Worm (Caenorhabditis elegans) whole organism, young adult: ENCODE measurements around the gene dhgd-1.
"Not testable (repeated sequence)": the region's sequence is repeated elsewhere in the genome, so short reads cannot be mapped to it uniquely, and the experiment has no call there.

Source experiments
- B0336.3 ChIP-seq: fragments of 200-800 bp; sonication (Bioruptor generic); IDR thresholded peaks from 2 replicates; pipeline ENCODE4 v1.3.6; 2022; ENCODE audit warnings: missing genetic modification characterization, missing compliant biosample characterization
- D2030.7 ChIP-seq: fragments of 200-800 bp; sonication (Bioruptor generic); IDR thresholded peaks from 2 replicates; pipeline ENCODE4 v1.3.6; 2022; ENCODE audit warnings: missing genetic modification reagents, missing genetic modification characterization, missing compliant biosample characterization
- F22D6.2 ChIP-seq: sonication (generic microtip); optimal IDR thresholded peaks from 2 replicates; lab custom pipeline; 2016; ENCODE audit warnings: mild to moderate bottlenecking, missing genetic modification characterization, missing compliant biosample characterization
- F49E8.2 ChIP-seq: sonication (generic microtip); optimal IDR thresholded peaks from 3 replicates; lab custom pipeline; 2017; ENCODE audit warnings: missing genetic modification characterization, mild to moderate bottlenecking, missing compliant biosample characterization, antibody characterized with exemption, moderate library complexity; ENCODE audit not compliant: insufficient read depth
- F55B11.4 ChIP-seq: sonication (generic microtip); optimal IDR thresholded peaks from 2 replicates; lab custom pipeline; 2016; ENCODE audit warnings: missing compliant biosample characterization, missing genetic modification characterization, borderline replicate concordance; ENCODE audit not compliant: insufficient read depth
- F57C9.4 ChIP-seq: sonication (generic microtip); optimal IDR thresholded peaks from 2 replicates; lab custom pipeline; 2017; ENCODE audit warnings: mild to moderate bottlenecking, missing genetic modification characterization, missing compliant biosample characterization
- T26A5.8 ChIP-seq: sonication (generic microtip); optimal IDR thresholded peaks from 2 replicates; lab custom pipeline; 2016; ENCODE audit warnings: missing genetic modification characterization, missing compliant biosample characterization
- Y53G8AR.9 ChIP-seq: fragments of 200-800 bp; sonication (Bioruptor generic); conservative IDR thresholded peaks from 2 replicates; pipeline ENCODE4 v1.3.6; 2022; ENCODE audit warnings: missing genetic modification reagents, missing genetic modification characterization, missing compliant biosample characterization
- Y67H2A.10 ChIP-seq: fragments of 200-800 bp; sonication (Bioruptor generic); conservative IDR thresholded peaks from 2 replicates; pipeline ENCODE4 v1.3.6; 2022; ENCODE audit warnings: missing genetic modification reagents, missing genetic modification characterization, missing compliant biosample characterization
- Y79H2A.3 ChIP-seq: fragments of 200-800 bp; sonication (Bioruptor generic); conservative IDR thresholded peaks from 2 replicates; pipeline ENCODE4 v1.3.6; 2022; ENCODE audit warnings: missing genetic modification reagents, missing genetic modification characterization, missing compliant biosample characterization
- Y95B8A.8 ChIP-seq: fragments of 200-800 bp; sonication (Bioruptor generic); IDR thresholded peaks from 2 replicates; pipeline ENCODE4 v1.3.6; 2022; ENCODE audit warnings: missing genetic modification reagents, missing genetic modification characterization, missing compliant biosample characterization
- attf-3 ChIP-seq: fragments of 200-800 bp; sonication (Bioruptor generic); conservative IDR thresholded peaks from 2 replicates; pipeline ENCODE4 v1.3.6; 2022; ENCODE audit warnings: missing genetic modification reagents, missing genetic modification characterization, missing compliant biosample characterization
- bed-1 ChIP-seq: fragments of 200-800 bp; sonication (Bioruptor generic); IDR thresholded peaks from 2 replicates; pipeline ENCODE4 v1.3.6; 2022; ENCODE audit warnings: missing genetic modification reagents, missing genetic modification characterization, missing compliant biosample characterization
- bed-2 ChIP-seq: fragments of 200-800 bp; sonication (Bioruptor generic); IDR thresholded peaks from 2 replicates; pipeline ENCODE4 v1.3.6; 2022; ENCODE audit warnings: missing genetic modification reagents, missing genetic modification characterization, missing compliant biosample characterization
- cebp-1 ChIP-seq, 2 experiments: fragments of 200-800 bp in 1 of 2; sonication (Bioruptor generic) in 1 of 2; sonication (generic microtip) in 1 of 2; IDR thresholded peaks in 1 of 2; optimal IDR thresholded peaks in 1 of 2; 2 replicates each; pipeline versions ENCODE4 v1.3.6 to Lab custom; 2017 to 2022; ENCODE audit warnings: missing compliant biosample characterization in 2 of 2, missing genetic modification characterization in 2 of 2, mild to moderate bottlenecking in 1 of 2, missing genetic modification reagents in 1 of 2, moderate library complexity in 1 of 2
- ceh-100 ChIP-seq: fragments of 200-800 bp; sonication (Bioruptor generic); IDR thresholded peaks from 2 replicates; pipeline ENCODE4 v1.3.6; 2022; ENCODE audit warnings: missing genetic modification reagents, missing genetic modification characterization, missing compliant biosample characterization
- ceh-40 ChIP-seq: fragments of 200-800 bp; sonication (Bioruptor generic); IDR thresholded peaks from 2 replicates; pipeline ENCODE4 v1.3.6; 2022; ENCODE audit warnings: missing genetic modification characterization, missing compliant biosample characterization
- die-1 ChIP-seq: sonication (generic microtip); optimal IDR thresholded peaks from 2 replicates; lab custom pipeline; 2016; ENCODE audit warnings: missing genotype, mild to moderate bottlenecking, missing genetic modification characterization, missing compliant biosample characterization
- dpff-1 ChIP-seq: sonication (generic microtip); optimal IDR thresholded peaks from 2 replicates; lab custom pipeline; 2017; ENCODE audit warnings: mild to moderate bottlenecking, missing genetic modification characterization, missing compliant biosample characterization
- egl-18 ChIP-seq: fragments of 200-800 bp; sonication (Bioruptor generic); IDR thresholded peaks from 2 replicates; pipeline ENCODE4 v1.3.6; 2022; ENCODE audit warnings: missing genetic modification reagents, missing genetic modification characterization, missing compliant biosample characterization
- egl-44 ChIP-seq: fragments of 200-800 bp; sonication (Bioruptor generic); IDR thresholded peaks from 2 replicates; pipeline ENCODE4 v1.3.6; 2022; ENCODE audit warnings: missing genetic modification reagents, missing genetic modification characterization, missing compliant biosample characterization
- gei-17 ChIP-seq: fragments of 200-800 bp; sonication (Bioruptor generic); optimal IDR thresholded peaks from 2 replicates; lab custom pipeline; 2018; ENCODE audit warnings: mild to moderate bottlenecking, missing genetic modification characterization, missing compliant biosample characterization
- hmg-20 ChIP-seq: fragments of 200-800 bp; sonication (Bioruptor generic); IDR thresholded peaks from 2 replicates; pipeline ENCODE4 v1.3.6; 2022; ENCODE audit warnings: missing genetic modification reagents, missing genetic modification characterization, missing compliant biosample characterization
- hsf-1 ChIP-seq: fragments of 200-800 bp; sonication (Bioruptor generic); IDR thresholded peaks from 2 replicates; pipeline ENCODE4 v1.3.6; 2022; ENCODE audit warnings: missing genetic modification reagents, missing genetic modification characterization, missing compliant biosample characterization
- lin-26 ChIP-seq: fragments of 200-800 bp; sonication (Bioruptor generic); IDR thresholded peaks from 2 replicates; pipeline ENCODE4 v1.3.6; 2022; ENCODE audit warnings: missing genetic modification reagents, missing genetic modification characterization, missing compliant biosample characterization
- lsy-27 ChIP-seq: sonication (generic microtip); optimal IDR thresholded peaks from 2 replicates; lab custom pipeline; 2017; ENCODE audit warnings: missing genetic modification characterization, mild to moderate bottlenecking, missing compliant biosample characterization, antibody characterized with exemption, missing genotype, borderline replicate concordance; ENCODE audit not compliant: insufficient read depth
- madf-6 ChIP-seq: fragments of 200-800 bp; sonication (Bioruptor generic); IDR thresholded peaks from 2 replicates; pipeline ENCODE4 v1.3.6; 2022; ENCODE audit warnings: missing genetic modification reagents, missing genetic modification characterization, missing compliant biosample characterization
- mcd-1 ChIP-seq: fragments of 200-800 bp; sonication (Bioruptor generic); IDR thresholded peaks from 2 replicates; pipeline ENCODE4 v1.3.6; 2022; ENCODE audit warnings: missing genetic modification reagents, missing genetic modification characterization, missing compliant biosample characterization
- mel-28 ChIP-seq: sonication (generic microtip); optimal IDR thresholded peaks from 2 replicates; lab custom pipeline; 2016; ENCODE audit warnings: borderline replicate concordance, mild to moderate bottlenecking, missing genetic modification characterization, missing compliant biosample characterization
- nfyb-1 ChIP-seq: fragments of 200-800 bp; sonication (Bioruptor generic); IDR thresholded peaks from 2 replicates; pipeline ENCODE4 v1.3.6; 2022; ENCODE audit warnings: missing genetic modification reagents, missing genetic modification characterization, missing compliant biosample characterization
- nhr-179 ChIP-seq: sonication (generic microtip); optimal IDR thresholded peaks from 2 replicates; lab custom pipeline; 2016; ENCODE audit warnings: mild to moderate bottlenecking, missing genetic modification characterization, missing compliant biosample characterization
- nhr-90 ChIP-seq: sonication (generic microtip); optimal IDR thresholded peaks from 2 replicates; lab custom pipeline; 2016; ENCODE audit warnings: missing genotype, mild to moderate bottlenecking, missing genetic modification characterization, missing compliant biosample characterization
- pha-4 ChIP-seq: fragments of 150-350 bp; sonication (generic microtip); optimal IDR thresholded peaks from 2 replicates; lab custom pipeline; 2014; ENCODE audit warnings: missing biosample characterization, missing genetic modification reagents, missing genetic modification characterization
- rcor-1 ChIP-seq: fragments of 200-800 bp; sonication (Bioruptor generic); IDR thresholded peaks from 2 replicates; pipeline ENCODE4 v1.3.6; 2022; ENCODE audit warnings: missing genetic modification reagents, missing genetic modification characterization, missing compliant biosample characterization
- rec-8 ChIP-seq, 2 experiments: sonication (generic microtip); optimal IDR thresholded peaks; 2 replicates each; lab custom pipeline; 2016; ENCODE audit warnings: mild to moderate bottlenecking in 2 of 2, missing genetic modification characterization in 2 of 2, missing genetic modification reagents in 2 of 2, missing genotype in 2 of 2, missing biosample characterization in 1 of 2, missing compliant biosample characterization in 1 of 2, moderate library complexity in 1 of 2
- snpc-4 ChIP-seq, 5 experiments: fragments of 150-350 bp in 1 of 5; sonication (generic microtip) in 4 of 5; optimal IDR thresholded peaks; 2 replicates each; lab custom pipeline; 2014 to 2018; ENCODE audit warnings: missing genetic modification characterization in 5 of 5, missing biosample characterization in 3 of 5, antibody characterized with exemption in 2 of 5, mild to moderate bottlenecking in 2 of 5, missing compliant biosample characterization in 2 of 5, missing genotype in 2 of 5, moderate library complexity in 2 of 5, missing genetic modification reagents in 1 of 5
- unc-62 ChIP-seq: fragments of 150-350 bp; optimal IDR thresholded peaks from 2 replicates; lab custom pipeline; 2014; ENCODE audit warnings: missing biosample characterization, missing genetic modification reagents, missing genetic modification characterization
- zim-3 ChIP-seq: sonication (generic microtip); optimal IDR thresholded peaks from 2 replicates; lab custom pipeline; 2017; ENCODE audit warnings: mild to moderate bottlenecking, missing genetic modification characterization, moderate library complexity, missing compliant biosample characterization

Gene dhgd-1

DNA sequence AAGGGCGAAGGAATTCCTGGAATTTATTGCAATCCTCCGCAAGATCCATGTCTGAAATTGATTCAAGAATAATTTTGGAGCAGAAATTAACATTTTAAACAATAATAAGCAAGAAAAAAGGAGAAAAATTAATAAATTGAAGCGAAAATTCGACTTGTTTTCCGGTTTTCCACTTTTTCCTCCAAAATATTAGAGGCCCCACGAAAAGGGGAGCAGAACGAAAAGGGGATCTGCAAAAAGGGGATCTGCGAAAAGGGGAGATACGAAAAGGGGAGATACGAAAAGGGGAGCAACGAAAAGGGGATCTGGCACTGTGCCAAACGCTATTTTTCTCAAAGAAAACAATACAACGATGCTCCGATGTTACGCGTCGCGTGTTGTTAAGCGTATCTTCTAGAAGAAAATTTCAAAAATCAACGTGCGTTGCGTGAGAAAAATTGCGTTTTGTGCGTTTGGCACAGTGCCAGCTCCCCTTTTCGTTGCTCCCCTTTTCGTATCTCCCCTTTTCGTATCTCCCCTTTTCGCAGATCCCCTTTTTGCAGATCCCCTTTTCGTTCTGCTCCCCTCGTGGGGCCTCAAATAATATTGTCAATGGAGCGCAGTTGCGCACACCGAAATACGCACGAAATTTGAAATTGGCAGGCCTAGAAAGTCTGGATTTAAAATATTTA lies 17.3 kb downstream of the dhgd-1 start, which contains the start of gene Y62F5A.12 (continued):
- peak; percentile 94 for TF ChIP-seq Y95B8A.8 (GFP tag; lab: Robert Waterston, UW)
- peak; percentile 99 for TF ChIP-seq D2030.7 (GFP tag; lab: Robert Waterston, UW)
- peak; percentile 98 for TF ChIP-seq bed-2 (GFP tag; lab: Robert Waterston, UW)
- TF ChIP-seq F49E8.2 (tag; lab: Kevin White, UChicago) = peak; percentile 55
- peak; percentile 14 for TF ChIP-seq nhr-90 (tag; lab: Kevin White, UChicago)
- TF ChIP-seq snpc-4 (GFP tag; optimal IDR thresholded peaks at IDR 0.05; lab: Kevin White, UChicago) = not testable (repeated sequence)
- peak in 3 of 4 experiments; percentile 43 to 70 (median 65) for TF ChIP-seq snpc-4 (tag; optimal IDR thresholded peaks at IDR 0.05; lab: Kevin White, UChicago)
- TF ChIP-seq Y67H2A.10 = peak; percentile 93
- TF ChIP-seq attf-3 (GFP tag; lab: Robert Waterston, UW) = peak; percentile 85
- peak; percentile 74 for TF ChIP-seq hmg-20
- TF ChIP-seq rec-8 (tag; optimal IDR thresholded peaks at IDR 0.05; lab: Kevin White, UChicago) = peak; percentile 31 to 51

ce11 chrII:11533716-11534115 lies 18.2 kb downstream of the dhgd-1 start, which contains the start of gene mdt-8:
Gene mdt-8, minus strand, starts transcription at chrII:11533816.
- TF ChIP-seq ceh-100 (GFP tag; lab: Robert Waterston, UW) = 0 out of 2 replicates have a peak, but pooled peaks have one; percentile 13
- peak; percentile 39; the same call in 1 of the 2 replicates for TF ChIP-seq madf-6 (GFP tag; lab: Robert Waterston, UW)
- TF ChIP-seq die-1 (tag; lab: Kevin White, UChicago) = no peak

DNA sequence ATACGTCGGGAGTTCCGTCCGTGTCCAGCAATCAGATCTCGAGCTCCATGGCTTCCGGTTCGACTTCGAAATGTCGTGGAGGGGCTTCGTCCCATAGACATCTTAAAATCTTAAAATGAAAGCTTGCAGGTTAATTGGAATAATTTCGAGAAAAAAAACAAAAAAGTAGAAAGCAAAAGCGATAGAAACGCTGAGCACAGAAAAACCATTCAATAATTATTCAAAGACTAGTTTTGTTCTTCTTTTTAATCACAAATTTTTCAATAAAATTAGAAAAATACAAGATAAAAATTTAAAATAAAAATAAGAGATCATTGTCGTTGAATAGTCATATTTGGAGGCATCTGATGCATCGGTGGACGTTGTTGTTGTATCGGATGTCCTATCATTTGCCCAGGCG lies 24.9 kb downstream of the dhgd-1 start, which contains the start of gene age-1:
Gene age-1 (minus strand): TSS at position 101 of the 400 bp plus-strand sequence.
- TF ChIP-seq cebp-1 (GFP tag; IDR thresholded peaks at IDR 0.05; lab: Robert Waterston, UW) (no peak), cebp-1 (tag; optimal IDR thresholded peaks at IDR 0.05; lab: Kevin White, UChicago) (no peak), mel-28 (tag; lab: Kevin White, UChicago) (no peak), lsy-27 (tag; lab: Kevin White, UChicago) (no peak), F55B11.4 (tag; lab: Kevin White, UChicago) (no peak), Y95B8A.8 (GFP tag; lab: Robert Waterston, UW) (no peak), T26A5.8 (tag; lab: Kevin White, UChicago) (no peak), dpff-1 (tag; lab: Kevin White, UChicago) (no peak), F22D6.2 (tag; lab: Kevin White, UChicago) (no peak), Y79H2A.3 (no peak), ceh-40 (GFP tag; lab: Robert Waterston, UW) (no peak), egl-44 (GFP tag; lab: Robert Waterston, UW) (no peak), B0336.3 (no peak), hmg-20 (no peak), Y53G8AR.9 (no peak), lin-26 (no peak), bed-1 (GFP tag; lab: Robert Waterston, UW) (no peak), egl-18 (GFP tag; lab: Robert Waterston, UW) (no peak), zim-3 (tag; lab: Kevin White, UChicago) (no peak), F57C9.4 (tag; lab: Kevin White, UChicago) (no peak)

DNA sequence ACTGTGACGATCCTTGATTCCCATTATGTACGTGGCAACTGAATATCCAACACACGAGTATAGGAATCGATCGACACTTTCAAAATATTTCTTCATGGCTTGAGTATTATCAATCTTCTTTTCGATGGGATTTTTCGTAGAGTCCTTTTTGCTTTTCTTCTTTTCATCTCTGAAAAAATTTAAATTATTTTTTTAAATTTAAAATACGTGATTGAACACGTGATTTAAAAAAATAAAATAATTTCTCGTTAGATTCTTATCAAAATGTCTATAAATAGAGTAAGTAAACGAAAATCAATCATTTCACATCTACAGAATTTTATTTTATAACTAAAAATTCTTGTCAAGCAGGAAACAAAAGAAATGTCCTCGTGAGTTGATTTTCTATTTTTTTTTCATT lies 30.6 kb downstream of the dhgd-1 start, which contains the start of gene Y62F5A.10:
Gene Y62F5A.10 (plus strand): TSS at position 301 of the 400 bp plus-strand sequence.
- TF ChIP-seq rcor-1 (GFP tag; lab: Robert Waterston, UW) (no peak), F22D6.2 (tag; lab: Kevin White, UChicago) (no peak), nhr-179 (tag; lab: Kevin White, UChicago) (no peak), rec-8 (tag; optimal IDR thresholded peaks at IDR 0.05; lab: Kevin White, UChicago) (no peak), D2030.7 (GFP tag; lab: Robert Waterston, UW) (no peak), nfyb-1 (GFP tag; lab: Robert Waterston, UW) (no peak), pha-4 (tag; lab: Kevin White, UChicago) (no peak), mcd-1 (GFP tag; lab: Robert Waterston, UW) (no peak), gei-17 (GFP tag; lab: Kevin White, UChicago) (no peak), hsf-1 (no peak), Y53G8AR.9 (no peak), lin-26 (no peak), unc-62 (no peak)
